Fruit fly (Drosophila melanogaster): ENCODE data around the gene bdwf.

- TF ChIP-seq CG8301 (tag; optimal IDR thresholded peaks at IDR 0.05), result no peak
- no peak for TF ChIP-seq Pif1B (GFP tag; optimal IDR thresholded peaks at IDR 0.05)
- TF ChIP-seq CG12605 (GFP tag; IDR thresholded peaks at IDR 0.05), result no peak
- no peak for TF ChIP-seq Snoo (tag; optimal IDR thresholded peaks at IDR 0.05)
- no peak for TF ChIP-seq CG8159 (tag; optimal IDR thresholded peaks at IDR 0.05)
- TF ChIP-seq EcR (GFP tag; optimal IDR thresholded peaks at IDR 0.05), result no peak
- no peak for TF ChIP-seq CG34367 (tag; optimal IDR thresholded peaks at IDR 0.05)
- no peak for TF ChIP-seq CG9948 (tag; optimal IDR thresholded peaks at IDR 0.05)
- TF ChIP-seq CG17806 (tag; optimal IDR thresholded peaks at IDR 0.05), result no peak
- TF ChIP-seq CG10348 (GFP tag; IDR thresholded peaks at IDR 0.05), result no peak
These were observed 14.5 kb downstream of the bdwf start, which contains the start of gene CG5225 for dm6 chr3R:17028393-17028792.
